Worm (Caenorhabditis elegans) whole organism, L3 larva: ENCODE results near the gene nhr-60.

Source experiments
- nhr-28 ChIP-seq: fragments of 150-350 bp; optimal IDR thresholded peaks from 2 replicates; lab custom pipeline; 2014; ENCODE audit warnings: missing biosample characterization, missing genetic modification characterization
- unc-39 ChIP-seq: sonication (generic microtip); optimal IDR thresholded peaks from 4 replicates; lab custom pipeline; 2017; ENCODE audit warnings: missing biosample characterization, missing genetic modification characterization

DNA sequence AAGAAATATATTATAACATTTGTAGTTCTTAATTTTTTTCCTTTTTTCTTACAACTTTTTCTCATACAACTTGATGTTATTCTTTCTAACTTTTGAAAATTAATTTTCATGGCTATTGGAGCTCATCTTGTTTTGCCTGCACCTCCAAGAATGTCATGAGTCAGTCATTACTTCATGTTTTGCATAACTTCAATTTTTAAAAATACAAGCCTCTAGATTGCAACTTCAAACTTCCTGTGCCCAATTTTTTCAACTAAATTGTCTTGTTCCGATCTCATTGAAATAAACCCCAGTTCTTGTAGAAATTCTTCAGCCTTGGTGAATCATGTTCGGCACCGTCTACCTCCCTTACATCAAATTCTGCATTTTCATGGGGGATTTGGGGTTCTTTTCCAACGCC lies 14.6 kb downstream of the nhr-60 start, which contains the start of gene str-9:
- TF ChIP-seq nhr-28 (tag; lab: Kevin White, UChicago): no peak
- TF ChIP-seq unc-39 (tag; lab: Kevin White, UChicago): no peak
